Fruit fly (Drosophila melanogaster) whole organism, embryonic: ENCODE measurements around the gene mRpL40.

Experiments used
- Asciz ChIP-seq: fragments of 200-800 bp; sonication (Bioruptor generic); optimal IDR thresholded peaks from 2 replicates; lab custom pipeline; 2017; ENCODE audit warnings: missing biosample characterization, mild to moderate bottlenecking, missing genetic modification characterization, missing genetic modification reagents
- Atf6 ChIP-seq: fragments of 200-800 bp; sonication (Bioruptor generic); IDR thresholded peaks from 2 replicates; pipeline ENCODE4 v1.3.6; 2022; ENCODE audit warnings: missing biosample characterization, missing genetic modification characterization
- B-H2 ChIP-seq: fragments of 200-800 bp; sonication (Bioruptor generic); optimal IDR thresholded peaks from 2 replicates; lab custom pipeline; 2018; ENCODE audit warnings: missing biosample characterization, mild to moderate bottlenecking, missing genetic modification characterization
- CG10321 ChIP-seq: fragments of 200-800 bp; sonication (Bioruptor generic); IDR thresholded peaks from 2 replicates; pipeline ENCODE4 v1.3.6; 2022; ENCODE audit warnings: missing biosample characterization, missing genetic modification characterization
- CG10431 ChIP-seq: fragments of 200-800 bp; sonication (Bioruptor generic); optimal IDR thresholded peaks from 3 replicates; lab custom pipeline; 2018; ENCODE audit warnings: missing biosample characterization, mild to moderate bottlenecking, missing genetic modification characterization
- CG11093 ChIP-seq: fragments of 200-800 bp; sonication (Bioruptor generic); IDR thresholded peaks from 3 replicates; pipeline ENCODE4 v1.3.6; 2022; ENCODE audit warnings: missing biosample characterization, missing genetic modification characterization
- CG11723 ChIP-seq: fragments of 200-800 bp; sonication (Bioruptor generic); optimal IDR thresholded peaks from 2 replicates; lab custom pipeline; 2017; ENCODE audit warnings: missing biosample characterization, mild to moderate bottlenecking, missing genetic modification characterization
- CG12104 ChIP-seq: fragments of 200-800 bp; sonication (Bioruptor generic); optimal IDR thresholded peaks from 3 replicates; lab custom pipeline; 2016; ENCODE audit warnings: missing biosample characterization, missing genetic modification characterization
- CG13624 ChIP-seq: fragments of 200-800 bp; sonication (Bioruptor generic); optimal IDR thresholded peaks from 2 replicates; lab custom pipeline; 2016; ENCODE audit warnings: missing biosample characterization, missing genetic modification characterization
- CG15479 ChIP-seq: fragments of 200-800 bp; sonication (Bioruptor generic); optimal IDR thresholded peaks from 3 replicates; lab custom pipeline; 2019; ENCODE audit warnings: missing biosample characterization, mild to moderate bottlenecking, missing genetic modification characterization, moderate library complexity
- CG2120 ChIP-seq: fragments of 200-800 bp; sonication (Bioruptor generic); optimal IDR thresholded peaks from 3 replicates; lab custom pipeline; 2016; ENCODE audit warnings: missing biosample characterization, missing genetic modification characterization
- CG2202 ChIP-seq: fragments of 200-800 bp; sonication (Bioruptor generic); optimal IDR thresholded peaks from 2 replicates; lab custom pipeline; 2018; ENCODE audit warnings: missing biosample characterization, mild to moderate bottlenecking, missing genetic modification characterization
- CG3065 ChIP-seq: fragments of 200-800 bp; sonication (Bioruptor generic); optimal IDR thresholded peaks from 2 replicates; lab custom pipeline; 2016; ENCODE audit warnings: missing biosample characterization, missing genetic modification characterization
- CG31441 ChIP-seq: fragments of 200-800 bp; sonication (Bioruptor generic); IDR thresholded peaks from 2 replicates; pipeline ENCODE4 v1.3.6; 2022; ENCODE audit warnings: missing biosample characterization, missing genetic modification characterization
- CG3281 ChIP-seq: fragments of 200-800 bp; sonication (Bioruptor generic); optimal IDR thresholded peaks from 3 replicates; lab custom pipeline; 2017; ENCODE audit warnings: missing biosample characterization, mild to moderate bottlenecking, missing genetic modification characterization
- CG6791 ChIP-seq: fragments of 200-800 bp; sonication (Bioruptor generic); IDR thresholded peaks from 3 replicates; pipeline ENCODE4 v1.3.6; 2022; ENCODE audit warnings: missing biosample characterization, missing genetic modification characterization; ENCODE audit not compliant: partially characterized antibody
- CG7271 ChIP-seq: fragments of 200-800 bp; sonication (Bioruptor generic); optimal IDR thresholded peaks from 2 replicates; lab custom pipeline; 2018; ENCODE audit warnings: missing biosample characterization, mild to moderate bottlenecking, missing genetic modification characterization, moderate library complexity
- CG9609 ChIP-seq: fragments of 200-800 bp; sonication (Bioruptor generic); optimal IDR thresholded peaks from 3 replicates; lab custom pipeline; 2016; ENCODE audit warnings: missing biosample characterization, missing genetic modification characterization
- CG9797 ChIP-seq: fragments of 200-800 bp; sonication (Bioruptor generic); optimal IDR thresholded peaks from 3 replicates; lab custom pipeline; 2018; ENCODE audit warnings: missing biosample characterization, mild to moderate bottlenecking, missing genetic modification characterization
- D19A ChIP-seq: fragments of 200-800 bp; optimal IDR thresholded peaks from 3 replicates; lab custom pipeline; 2019; ENCODE audit warnings: missing biosample characterization, mild to moderate bottlenecking, missing genetic modification characterization, moderate library complexity
- Dfd ChIP-seq, 2 experiments: fragments of >200 bp; optimal IDR thresholded peaks; 2 replicates each; lab custom pipeline; 2017; ENCODE audit warnings: missing biosample characterization in 2 of 2, missing genetic modification characterization in 2 of 2
- Dll ChIP-seq: fragments of 200-800 bp; sonication (Bioruptor generic); IDR thresholded peaks from 4 replicates; pipeline ENCODE4 v1.3.6; 2022; ENCODE audit warnings: missing biosample characterization, missing genetic modification characterization; ENCODE audit not compliant: partially characterized antibody
- Doc3 ChIP-seq: fragments of 200-800 bp; sonication (Bioruptor generic); IDR thresholded peaks from 3 replicates; pipeline ENCODE4 v1.3.6; 2022; ENCODE audit warnings: missing biosample characterization, missing genetic modification characterization; ENCODE audit not compliant: partially characterized antibody
- E2f2 ChIP-seq: fragments of 200-800 bp; sonication (Bioruptor generic); IDR thresholded peaks from 2 replicates; pipeline ENCODE4 v1.3.6; 2022; ENCODE audit warnings: missing biosample characterization, missing genetic modification characterization
- Hsf ChIP-seq: fragments of 200-800 bp; sonication (Bioruptor generic); optimal IDR thresholded peaks from 3 replicates; lab custom pipeline; 2016; ENCODE audit warnings: missing biosample characterization, missing genetic modification characterization
- Lim3 ChIP-seq: fragments of 200-800 bp; sonication (Bioruptor generic); IDR thresholded peaks from 2 replicates; pipeline ENCODE4 v1.3.6; 2022; ENCODE audit warnings: missing biosample characterization, missing genetic modification characterization
- Max ChIP-seq: fragments of 200-800 bp; sonication (Bioruptor generic); optimal IDR thresholded peaks from 2 replicates; lab custom pipeline; 2016; ENCODE audit warnings: missing biosample characterization, mild to moderate bottlenecking, missing genetic modification characterization
- NC2β ChIP-seq: fragments of 200-800 bp; sonication (Bioruptor generic); optimal IDR thresholded peaks from 2 replicates; lab custom pipeline; 2016; ENCODE audit warnings: missing biosample characterization, missing genetic modification characterization
- NFAT ChIP-seq: fragments of 200-800 bp; sonication (Bioruptor generic); IDR thresholded peaks from 2 replicates; pipeline ENCODE4 v1.3.6; 2022; ENCODE audit warnings: missing biosample characterization, missing genetic modification characterization
- Ptx1 ChIP-seq: fragments of 200-800 bp; sonication (Bioruptor generic); IDR thresholded peaks from 2 replicates; pipeline ENCODE4 v1.3.6; 2022; ENCODE audit warnings: missing biosample characterization, missing genetic modification characterization
- Rx ChIP-seq: fragments of 200-800 bp; sonication (Bioruptor generic); IDR thresholded peaks from 2 replicates; pipeline ENCODE4 v1.3.6; 2022; ENCODE audit warnings: missing biosample characterization, missing genetic modification characterization
- Sox100B ChIP-seq: fragments of 200-800 bp; sonication (Bioruptor generic); optimal IDR thresholded peaks from 3 replicates; lab custom pipeline; 2018; ENCODE audit warnings: missing biosample characterization, mild to moderate bottlenecking, missing genetic modification characterization
- Tbp ChIP-seq: fragments of >200 bp; optimal IDR thresholded peaks from 2 replicates; lab custom pipeline; 2018; ENCODE audit warnings: missing biosample characterization, missing genetic modification characterization
- Xbp1 ChIP-seq: fragments of 200-800 bp; sonication (Bioruptor generic); optimal IDR thresholded peaks from 3 replicates; lab custom pipeline; 2016; ENCODE audit warnings: missing biosample characterization, mild to moderate bottlenecking, missing genetic modification characterization
- ab ChIP-seq: fragments of 200-800 bp; sonication (Bioruptor generic); optimal IDR thresholded peaks from 2 replicates; lab custom pipeline; 2016; ENCODE audit warnings: missing biosample characterization, missing genetic modification characterization
- abd-A ChIP-seq: fragments of 200-800 bp; sonication (Bioruptor generic); optimal IDR thresholded peaks from 3 replicates; lab custom pipeline; 2019; ENCODE audit warnings: missing biosample characterization, mild to moderate bottlenecking, missing genetic modification characterization, moderate library complexity
- ase ChIP-seq: fragments of 200-800 bp; sonication (Bioruptor generic); IDR thresholded peaks from 3 replicates; pipeline ENCODE4 v1.3.6; 2022; ENCODE audit warnings: missing biosample characterization, missing genetic modification characterization
- br ChIP-seq: fragments of >200 bp; optimal IDR thresholded peaks from 2 replicates; lab custom pipeline; 2017
- caup ChIP-seq: fragments of 200-800 bp; sonication (Bioruptor generic); optimal IDR thresholded peaks from 3 replicates; lab custom pipeline; 2017; ENCODE audit warnings: missing biosample characterization, mild to moderate bottlenecking, missing genetic modification characterization, moderate library complexity; ENCODE audit not compliant: severe bottlenecking
- chinmo ChIP-seq: fragments of 200-800 bp; sonication (Bioruptor generic); IDR thresholded peaks from 4 replicates; pipeline ENCODE4 v1.3.6; 2022; ENCODE audit warnings: missing biosample characterization, missing genetic modification characterization; ENCODE audit not compliant: partially characterized antibody
- dimm ChIP-seq: fragments of 200-800 bp; sonication (Bioruptor generic); IDR thresholded peaks from 2 replicates; pipeline ENCODE4 v1.3.6; 2022; ENCODE audit warnings: missing biosample characterization, missing genetic modification characterization
- dm ChIP-seq: fragments of 200-800 bp; sonication (Bioruptor generic); optimal IDR thresholded peaks from 3 replicates; lab custom pipeline; 2016; ENCODE audit warnings: missing biosample characterization, missing genetic modification characterization
- dysf ChIP-seq: fragments of 200-800 bp; sonication (Bioruptor generic); IDR thresholded peaks from 3 replicates; pipeline ENCODE4 v1.3.6; 2022; ENCODE audit warnings: missing biosample characterization, missing genetic modification characterization
- fd3F ChIP-seq: fragments of 200-800 bp; sonication (Bioruptor generic); optimal IDR thresholded peaks from 2 replicates; lab custom pipeline; 2018; ENCODE audit warnings: missing biosample characterization, mild to moderate bottlenecking, missing genetic modification characterization, moderate library complexity
- klu ChIP-seq: fragments of 200-800 bp; sonication (Bioruptor generic); IDR thresholded peaks from 2 replicates; pipeline ENCODE4 v1.3.6; 2022; ENCODE audit warnings: missing biosample characterization, missing genetic modification characterization
- nmo ChIP-seq: fragments of 200-800 bp; sonication (Bioruptor generic); optimal IDR thresholded peaks from 2 replicates; lab custom pipeline; 2018; ENCODE audit warnings: missing biosample characterization, mild to moderate bottlenecking, missing genetic modification characterization, moderate library complexity
- pan ChIP-seq, 4 experiments: fragments of >200 bp in 3 of 4; fragments of 200-800 bp in 1 of 4; sonication (Bioruptor generic) in 1 of 4; optimal IDR thresholded peaks in 3 of 4; IDR thresholded peaks in 1 of 4; 2 replicates each; pipeline versions ENCODE4 v1.3.6 to Lab custom; 2017 to 2022; ENCODE audit warnings: missing biosample characterization in 2 of 4, missing genetic modification characterization in 2 of 4, mixed read lengths in 1 of 4
- phol ChIP-seq: fragments of 200-800 bp; sonication (Bioruptor generic); optimal IDR thresholded peaks from 3 replicates; lab custom pipeline; 2018; ENCODE audit warnings: missing biosample characterization, mild to moderate bottlenecking, missing genetic modification characterization, moderate library complexity
- slp2 ChIP-seq: fragments of 200-800 bp; sonication (Bioruptor generic); optimal IDR thresholded peaks from 2 replicates; lab custom pipeline; 2016; ENCODE audit warnings: missing biosample characterization, missing genetic modification characterization
- tio ChIP-seq: fragments of 200-800 bp; sonication (Bioruptor generic); optimal IDR thresholded peaks from 2 replicates; lab custom pipeline; 2017; ENCODE audit warnings: missing biosample characterization, missing genetic modification characterization, inconsistent platforms
- vnd ChIP-seq: fragments of 200-800 bp; sonication (Bioruptor generic); IDR thresholded peaks from 3 replicates; pipeline ENCODE4 v1.3.6; 2022; ENCODE audit warnings: missing biosample characterization, missing genetic modification characterization; ENCODE audit not compliant: partially characterized antibody
- wor ChIP-seq: fragments of 200-800 bp; sonication (Bioruptor generic); IDR thresholded peaks from 2 replicates; pipeline ENCODE4 v1.3.6; 2022; ENCODE audit warnings: missing biosample characterization, missing genetic modification characterization

mRpL40 gene

dm6 chr3R:11368766-11369165, 39.0 kb upstream of the mRpL40 start (continued):
- TF ChIP-seq pan (optimal IDR thresholded peaks at IDR 0.05; lab: Kevin White, UChicago) (no peak), pan (GFP tag; optimal IDR thresholded peaks at IDR 0.05 in 1 of 2, IDR thresholded peaks at IDR 0.05 in 1 of 2) (no peak), slp2 (GFP tag; lab: Kevin White, UChicago) (no peak), caup (GFP tag; lab: Kevin White, UChicago) (no peak), CG15479 (GFP tag; lab: Kevin White, UChicago) (no peak), br (lab: Kevin White, UChicago) (no peak), Dfd (GFP tag; optimal IDR thresholded peaks at IDR 0.05; lab: Kevin White, UChicago) (no peak), Xbp1 (GFP tag; lab: Kevin White, UChicago) (peak; percentile 4), tio (GFP tag; lab: Kevin White, UChicago) (no peak), CG3281 (GFP tag; lab: Kevin White, UChicago) (no peak), E2f2 (GFP tag; lab: Robert Waterston, UW) (no peak), CG12104 (GFP tag; lab: Kevin White, UChicago) (peak; percentile 23), B-H2 (GFP tag; lab: Kevin White, UChicago) (no peak), CG3065 (GFP tag; lab: Kevin White, UChicago) (no peak), CG10321 (no peak), Max (GFP tag; lab: Kevin White, UChicago) (no peak), Dll (GFP tag; lab: Robert Waterston, UW) (no peak), Rx (GFP tag; lab: Robert Waterston, UW) (no peak), NC2β (GFP tag; lab: Kevin White, UChicago) (peak; percentile 22), vnd (GFP tag; lab: Robert Waterston, UW) (no peak), abd-A (no peak), CG6791 (GFP tag; lab: Robert Waterston, UW) (no peak), Atf6 (GFP tag; lab: Robert Waterston, UW) (no peak), Asciz (no peak), Tbp (GFP tag; lab: Kevin White, UChicago) (no peak), CG9797 (GFP tag; lab: Kevin White, UChicago) (no peak), dm (GFP tag; lab: Kevin White, UChicago) (no peak), NFAT (no peak), ab (GFP tag; lab: Kevin White, UChicago) (no peak), phol (tag; lab: Kevin White, UChicago) (peak; percentile 80), wor (no peak), CG11723 (GFP tag; lab: Kevin White, UChicago) (no peak), Sox100B (GFP tag; lab: Kevin White, UChicago) (no peak), CG9609 (GFP tag; lab: Kevin White, UChicago) (no peak), CG7271 (tag; lab: Kevin White, UChicago) (peak; percentile 27), Ptx1 (GFP tag; lab: Robert Waterston, UW) (peak; percentile 48), CG2202 (tag; lab: Kevin White, UChicago) (peak; percentile 26), nmo (peak; percentile 76), Doc3 (GFP tag; lab: Robert Waterston, UW) (no peak), chinmo (no peak), dimm (GFP tag; lab: Robert Waterston, UW) (no peak), CG31441 (GFP tag; lab: Robert Waterston, UW) (peak; percentile 65), Lim3 (GFP tag; lab: Robert Waterston, UW) (no peak), D19A (peak; percentile 53), fd3F (no peak), CG2120 (GFP tag; lab: Kevin White, UChicago) (no peak), klu (GFP tag; lab: Robert Waterston, UW) (no peak), dysf (no peak), Hsf (GFP tag; lab: Kevin White, UChicago) (peak; percentile 45), CG11093 (GFP tag; lab: Robert Waterston, UW) (no peak), ase (no peak), CG13624 (GFP tag; lab: Kevin White, UChicago) (no peak), CG10431 (no peak)
